Fruit fly (Drosophila melanogaster) whole organism, embryonic: Measurements from ENCODE around the gene CG3149.

Experiments
- CG10366 ChIP-seq: fragments of 200-800 bp; sonication (Bioruptor generic); IDR thresholded peaks from 2 replicates; pipeline ENCODE4 v1.3.6; 2022; ENCODE audit warnings: missing biosample characterization, missing genetic modification characterization
- CG10654 ChIP-seq: fragments of 200-800 bp; sonication (Bioruptor generic); optimal IDR thresholded peaks from 2 replicates; lab custom pipeline; 2016; ENCODE audit warnings: missing biosample characterization, missing genetic modification characterization
- CG12071 ChIP-seq: fragments of 200-800 bp; sonication (Bioruptor generic); optimal IDR thresholded peaks from 3 replicates; lab custom pipeline; 2018; ENCODE audit warnings: missing biosample characterization, mild to moderate bottlenecking, missing genetic modification characterization
- CG12104 ChIP-seq: fragments of 200-800 bp; sonication (Bioruptor generic); optimal IDR thresholded peaks from 3 replicates; lab custom pipeline; 2016; ENCODE audit warnings: missing biosample characterization, missing genetic modification characterization
- CG12299 ChIP-seq: fragments of 200-800 bp; sonication (Bioruptor generic); optimal IDR thresholded peaks from 2 replicates; lab custom pipeline; 2018; ENCODE audit warnings: missing biosample characterization, mild to moderate bottlenecking, missing genetic modification characterization
- CG1233 ChIP-seq: fragments of 200-800 bp; sonication (Bioruptor generic); optimal IDR thresholded peaks from 4 replicates; lab custom pipeline; 2018; ENCODE audit warnings: missing biosample characterization, mild to moderate bottlenecking, missing genetic modification characterization
- CG12942 ChIP-seq: fragments of 200-800 bp; sonication (Bioruptor generic); optimal IDR thresholded peaks from 3 replicates; lab custom pipeline; 2016; ENCODE audit warnings: missing biosample characterization, missing genetic modification characterization
- CG13123 ChIP-seq: fragments of 200-800 bp; sonication (Bioruptor generic); optimal IDR thresholded peaks from 2 replicates; lab custom pipeline; 2016; ENCODE audit warnings: missing biosample characterization, missing genetic modification characterization
- CG15696 ChIP-seq: fragments of 200-800 bp; sonication (Bioruptor generic); optimal IDR thresholded peaks from 2 replicates; lab custom pipeline; 2019; ENCODE audit warnings: missing biosample characterization, mild to moderate bottlenecking, missing genetic modification characterization, moderate library complexity
- CG1647 ChIP-seq: fragments of 200-800 bp; sonication (Bioruptor generic); optimal IDR thresholded peaks from 3 replicates; lab custom pipeline; 2016; ENCODE audit warnings: missing biosample characterization, missing genetic modification characterization
- CG17829 ChIP-seq: fragments of 200-800 bp; optimal IDR thresholded peaks from 2 replicates; lab custom pipeline; 2019; ENCODE audit warnings: missing biosample characterization, mild to moderate bottlenecking, missing genetic modification characterization, moderate library complexity
- CG3281 ChIP-seq: fragments of 200-800 bp; sonication (Bioruptor generic); optimal IDR thresholded peaks from 3 replicates; lab custom pipeline; 2017; ENCODE audit warnings: missing biosample characterization, mild to moderate bottlenecking, missing genetic modification characterization
- CG4424 ChIP-seq: fragments of 200-800 bp; sonication (Bioruptor generic); optimal IDR thresholded peaks from 3 replicates; lab custom pipeline; 2016; ENCODE audit warnings: missing biosample characterization, missing genetic modification characterization
- CG9215 ChIP-seq: fragments of 200-800 bp; sonication (Bioruptor generic); IDR thresholded peaks from 2 replicates; pipeline ENCODE4 v1.3.6; 2022; ENCODE audit warnings: missing biosample characterization, missing genetic modification characterization
- CG9817 ChIP-seq: fragments of 200-800 bp; sonication (Bioruptor generic); optimal IDR thresholded peaks from 2 replicates; lab custom pipeline; 2018; ENCODE audit warnings: missing biosample characterization, mild to moderate bottlenecking, missing genetic modification characterization, moderate library complexity
- CG9876 ChIP-seq: fragments of 200-800 bp; sonication (Bioruptor generic); optimal IDR thresholded peaks from 2 replicates; lab custom pipeline; 2016; ENCODE audit warnings: missing biosample characterization, missing genetic modification characterization
- D19B ChIP-seq: fragments of 200-800 bp; sonication (Bioruptor generic); optimal IDR thresholded peaks from 2 replicates; lab custom pipeline; 2017; ENCODE audit warnings: missing biosample characterization, mild to moderate bottlenecking, missing genetic modification characterization
- Doc2 ChIP-seq: fragments of 200-800 bp; sonication (Bioruptor generic); IDR thresholded peaks from 2 replicates; pipeline ENCODE4 v1.3.6; 2022; ENCODE audit warnings: missing biosample characterization, missing genetic modification characterization
- Dref ChIP-seq: fragments of 200-800 bp; sonication (Bioruptor generic); IDR thresholded peaks from 2 replicates; pipeline ENCODE4 v1.3.6; 2022; ENCODE audit warnings: missing biosample characterization, missing genetic modification characterization
- Ets97D ChIP-seq: fragments of 200-800 bp; sonication (Bioruptor generic); optimal IDR thresholded peaks from 3 replicates; lab custom pipeline; 2016; ENCODE audit warnings: missing biosample characterization, missing genetic modification characterization
- Fer3 ChIP-seq: fragments of 200-800 bp; sonication (Bioruptor generic); optimal IDR thresholded peaks from 2 replicates; lab custom pipeline; 2018; ENCODE audit warnings: missing biosample characterization, mild to moderate bottlenecking, missing genetic modification characterization, moderate library complexity
- Hey ChIP-seq: fragments of 200-800 bp; sonication (Bioruptor generic); optimal IDR thresholded peaks from 3 replicates; lab custom pipeline; 2018; ENCODE audit warnings: missing biosample characterization, mild to moderate bottlenecking, missing genetic modification characterization
- Hr3 ChIP-seq: fragments of 200-800 bp; sonication (Bioruptor generic); optimal IDR thresholded peaks from 3 replicates; lab custom pipeline; 2016; ENCODE audit warnings: missing biosample characterization, missing genetic modification characterization
- Lim3 ChIP-seq: fragments of 200-800 bp; sonication (Bioruptor generic); IDR thresholded peaks from 2 replicates; pipeline ENCODE4 v1.3.6; 2022; ENCODE audit warnings: missing biosample characterization, missing genetic modification characterization
- Mrtf ChIP-seq: fragments of 200-800 bp; sonication (Bioruptor generic); IDR thresholded peaks from 3 replicates; pipeline ENCODE4 v1.3.6; 2022; ENCODE audit warnings: missing biosample characterization, missing genetic modification characterization
- Poxn ChIP-seq: fragments of 200-800 bp; sonication (Bioruptor generic); IDR thresholded peaks from 2 replicates; pipeline ENCODE4 v1.3.6; 2022; ENCODE audit warnings: missing biosample characterization, missing genetic modification characterization
- Ptx1 ChIP-seq: fragments of 200-800 bp; sonication (Bioruptor generic); IDR thresholded peaks from 2 replicates; pipeline ENCODE4 v1.3.6; 2022; ENCODE audit warnings: missing biosample characterization, missing genetic modification characterization
- Sox100B ChIP-seq: fragments of 200-800 bp; sonication (Bioruptor generic); optimal IDR thresholded peaks from 3 replicates; lab custom pipeline; 2018; ENCODE audit warnings: missing biosample characterization, mild to moderate bottlenecking, missing genetic modification characterization
- Sox102F ChIP-seq: fragments of 200-800 bp; sonication (Bioruptor generic); optimal IDR thresholded peaks from 2 replicates; lab custom pipeline; 2018; ENCODE audit warnings: missing biosample characterization, mild to moderate bottlenecking, missing genetic modification characterization, moderate library complexity
- Sry-β ChIP-seq: fragments of 200-800 bp; sonication (Bioruptor generic); optimal IDR thresholded peaks from 2 replicates; lab custom pipeline; 2018; ENCODE audit warnings: missing biosample characterization, mild to moderate bottlenecking, missing genetic modification characterization, moderate library complexity
- Xbp1 ChIP-seq: fragments of 200-800 bp; sonication (Bioruptor generic); optimal IDR thresholded peaks from 3 replicates; lab custom pipeline; 2016; ENCODE audit warnings: missing biosample characterization, mild to moderate bottlenecking, missing genetic modification characterization
- ase ChIP-seq: fragments of 200-800 bp; sonication (Bioruptor generic); IDR thresholded peaks from 3 replicates; pipeline ENCODE4 v1.3.6; 2022; ENCODE audit warnings: missing biosample characterization, missing genetic modification characterization
- br ChIP-seq: fragments of >200 bp; optimal IDR thresholded peaks from 2 replicates; lab custom pipeline; 2017
- chm ChIP-seq: fragments of 200-800 bp; sonication (Bioruptor generic); IDR thresholded peaks from 2 replicates; pipeline ENCODE4 v1.3.6; 2022; ENCODE audit warnings: missing biosample characterization, missing genetic modification characterization
- dan ChIP-seq: fragments of 200-800 bp; sonication (Bioruptor generic); IDR thresholded peaks from 2 replicates; pipeline ENCODE4 v1.3.6; 2022; ENCODE audit warnings: missing biosample characterization, missing genetic modification characterization
- dmrt11E ChIP-seq: fragments of 200-800 bp; sonication (Bioruptor generic); optimal IDR thresholded peaks from 3 replicates; lab custom pipeline; 2018; ENCODE audit warnings: missing biosample characterization, mild to moderate bottlenecking, missing genetic modification characterization, moderate library complexity
- gcm2 ChIP-seq: fragments of 200-800 bp; sonication (Bioruptor generic); optimal IDR thresholded peaks from 2 replicates; lab custom pipeline; 2016; ENCODE audit warnings: missing biosample characterization, missing genetic modification characterization
- gem ChIP-seq: fragments of 200-800 bp; sonication (Bioruptor generic); optimal IDR thresholded peaks from 2 replicates; lab custom pipeline; 2019; ENCODE audit warnings: missing biosample characterization, mild to moderate bottlenecking, missing genetic modification characterization, moderate library complexity
- gfzf ChIP-seq: fragments of 200-800 bp; sonication (Bioruptor generic); optimal IDR thresholded peaks from 2 replicates; lab custom pipeline; 2016; ENCODE audit warnings: missing biosample characterization, mild to moderate bottlenecking, missing genetic modification characterization, moderate library complexity
- inv ChIP-seq: fragments of 200-800 bp; sonication (Bioruptor generic); IDR thresholded peaks from 2 replicates; pipeline ENCODE4 v1.3.6; 2022; ENCODE audit warnings: missing biosample characterization, missing genetic modification characterization; ENCODE audit not compliant: partially characterized antibody
- jing ChIP-seq: fragments of 200-800 bp; sonication (Bioruptor generic); optimal IDR thresholded peaks from 2 replicates; lab custom pipeline; 2018; ENCODE audit warnings: missing biosample characterization, mild to moderate bottlenecking, missing genetic modification characterization
- lbe ChIP-seq: fragments of 200-800 bp; sonication (Bioruptor generic); optimal IDR thresholded peaks from 2 replicates; lab custom pipeline; 2016; ENCODE audit warnings: missing biosample characterization, mild to moderate bottlenecking, missing genetic modification characterization
- lilli ChIP-seq: fragments of 200-800 bp; sonication (Bioruptor generic); optimal IDR thresholded peaks from 3 replicates; lab custom pipeline; 2016; ENCODE audit warnings: missing biosample characterization, missing genetic modification characterization
- org-1 ChIP-seq: fragments of 200-800 bp; sonication (Bioruptor generic); optimal IDR thresholded peaks from 2 replicates; lab custom pipeline; 2017; ENCODE audit warnings: missing biosample characterization, missing genetic modification characterization
- pho ChIP-seq: fragments of 200-800 bp; sonication (Bioruptor generic); optimal IDR thresholded peaks from 2 replicates; lab custom pipeline; 2016; ENCODE audit warnings: missing biosample characterization, missing genetic modification characterization
- salm ChIP-seq: fragments of 200-800 bp; sonication (Bioruptor generic); optimal IDR thresholded peaks from 2 replicates; lab custom pipeline; 2018; ENCODE audit warnings: missing biosample characterization, mild to moderate bottlenecking, missing genetic modification characterization
- scrt ChIP-seq: fragments of 200-800 bp; sonication (Bioruptor generic); optimal IDR thresholded peaks from 2 replicates; lab custom pipeline; 2018; ENCODE audit warnings: missing biosample characterization, mild to moderate bottlenecking, missing genetic modification characterization, moderate library complexity
- sens-2 ChIP-seq: fragments of 200-800 bp; sonication (Bioruptor generic); IDR thresholded peaks from 2 replicates; pipeline ENCODE4 v1.3.6; 2022; ENCODE audit warnings: missing biosample characterization, missing genetic modification characterization
- sim ChIP-seq: fragments of 200-800 bp; sonication (Bioruptor generic); IDR thresholded peaks from 2 replicates; pipeline ENCODE4 v1.3.6; 2022; ENCODE audit warnings: missing biosample characterization, missing genetic modification characterization
- tin ChIP-seq: fragments of 200-800 bp; sonication (Bioruptor generic); optimal IDR thresholded peaks from 3 replicates; lab custom pipeline; 2016; ENCODE audit warnings: missing biosample characterization, missing genetic modification characterization
- yki ChIP-seq: fragments of >200 bp; optimal IDR thresholded peaks from 3 replicates; lab custom pipeline; 2018
- z ChIP-seq: fragments of 200-800 bp; sonication (Bioruptor generic); IDR thresholded peaks from 3 replicates; pipeline ENCODE4 v1.3.6; 2022; ENCODE audit warnings: missing biosample characterization, missing genetic modification characterization

The CG3149 gene

DNA sequence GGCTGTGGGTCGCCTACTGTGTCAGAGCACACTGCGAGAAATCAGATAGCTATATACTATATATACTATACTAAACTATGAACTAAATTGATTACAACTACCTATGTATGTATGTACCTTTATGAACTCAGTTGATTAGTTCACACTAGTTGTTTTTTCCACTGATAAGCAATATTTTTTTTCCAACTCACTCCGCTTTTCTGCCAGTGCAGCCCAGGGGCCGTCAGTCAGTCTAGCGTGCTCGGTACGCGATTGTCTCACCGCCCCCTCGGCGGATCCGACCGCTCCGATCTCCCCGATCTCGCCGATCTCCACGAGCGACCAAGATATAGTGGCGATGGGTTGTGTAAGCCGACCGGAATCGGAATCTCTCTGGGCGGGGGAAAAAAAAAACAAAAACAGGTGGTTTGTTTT, 10.9 kb upstream of the CG3149 start (continued):
- peak; percentile 66 for TF ChIP-seq CG12104 (GFP tag; lab: Kevin White, UChicago)
- TF ChIP-seq CG4424: peak; percentile 78
- peak; percentile 48 for TF ChIP-seq CG12299 (tag; lab: Kevin White, UChicago)
- peak; percentile 77 for TF ChIP-seq tin (GFP tag; lab: Kevin White, UChicago)
- no peak for TF ChIP-seq Ets97D
- peak; percentile 88 for TF ChIP-seq Sox102F
- no peak for TF ChIP-seq dmrt11E (tag; lab: Kevin White, UChicago)
- TF ChIP-seq chm: peak; percentile 83
- TF ChIP-seq z (GFP tag; lab: Robert Waterston, UW): 0 out of 3 replicates have a peak, but pooled peaks have one; percentile 49
- TF ChIP-seq D19B (GFP tag; lab: Kevin White, UChicago): peak; percentile 69
- no peak for TF ChIP-seq CG13123 (GFP tag; lab: Kevin White, UChicago)
- peak; percentile 14 for TF ChIP-seq Hey (tag; lab: Kevin White, UChicago)
- TF ChIP-seq CG12071 (GFP tag; lab: Kevin White, UChicago): peak; percentile 86
- no peak for TF ChIP-seq br (lab: Kevin White, UChicago)
- peak; percentile 91 for TF ChIP-seq gem
- TF ChIP-seq Hr3 (GFP tag; lab: Kevin White, UChicago): peak; percentile 59
- peak; percentile 86 for TF ChIP-seq Mrtf (GFP tag; lab: Robert Waterston, UW)
- peak; percentile 44 for TF ChIP-seq CG15696 (tag; lab: Kevin White, UChicago)
- TF ChIP-seq sim (GFP tag; lab: Robert Waterston, UW): 0 out of 2 replicates have a peak, but pooled peaks have one; percentile 38
- TF ChIP-seq CG1233 (GFP tag; lab: Kevin White, UChicago): peak; percentile 70
- TF ChIP-seq lbe (GFP tag; lab: Kevin White, UChicago): no peak
- TF ChIP-seq Sox100B (GFP tag; lab: Kevin White, UChicago): peak; percentile 79
- no peak for TF ChIP-seq gfzf (GFP tag; lab: Kevin White, UChicago)
- peak; percentile 41 for TF ChIP-seq jing (GFP tag; lab: Kevin White, UChicago)
- TF ChIP-seq CG3281 (GFP tag; lab: Kevin White, UChicago): peak; percentile 88
- peak; percentile 47 for TF ChIP-seq pho (GFP tag; lab: Kevin White, UChicago)
- TF ChIP-seq dan (GFP tag; lab: Robert Waterston, UW): 0 out of 2 replicates have a peak, but pooled peaks have one; percentile 35
- TF ChIP-seq Xbp1: peak; percentile 76
- TF ChIP-seq CG9215 (GFP tag; lab: Robert Waterston, UW): peak; percentile 90
- peak; percentile 78 for TF ChIP-seq CG17829 (tag; lab: Kevin White, UChicago)
- TF ChIP-seq gcm2: peak; percentile 15
- peak; percentile 95 for TF ChIP-seq Ptx1 (GFP tag; lab: Robert Waterston, UW)
- peak; percentile 57; the same call in 1 of the 2 replicates for TF ChIP-seq Lim3 (GFP tag; lab: Robert Waterston, UW)
- peak; percentile 78 for TF ChIP-seq Doc2 (GFP tag; lab: Robert Waterston, UW)
- peak; percentile 88 for TF ChIP-seq ase (GFP tag; lab: Robert Waterston, UW)
- peak; percentile 54 for TF ChIP-seq CG12942 (GFP tag; lab: Kevin White, UChicago)
- 0 out of 2 replicates have a peak, but pooled peaks have one; percentile 14 for TF ChIP-seq Dref (GFP tag; lab: Robert Waterston, UW)
- TF ChIP-seq salm (tag; lab: Kevin White, UChicago): peak; percentile 71
- TF ChIP-seq CG1647 (GFP tag; lab: Kevin White, UChicago): peak; percentile 68
- TF ChIP-seq inv (GFP tag; lab: Robert Waterston, UW): no peak
- peak; percentile 80 for TF ChIP-seq scrt (GFP tag; lab: Kevin White, UChicago)
- TF ChIP-seq sens-2 (GFP tag; lab: Robert Waterston, UW): peak; percentile 42; the same call in 1 of the 2 replicates
- TF ChIP-seq CG9817 (tag; lab: Kevin White, UChicago): peak; percentile 83
- peak; percentile 82 for TF ChIP-seq CG10366 (GFP tag; lab: Robert Waterston, UW)
- peak; percentile 86 for TF ChIP-seq Fer3 (tag; lab: Kevin White, UChicago)
- TF ChIP-seq lilli (GFP tag; lab: Kevin White, UChicago): peak; percentile 76
- peak; percentile 71 for TF ChIP-seq CG10654 (GFP tag; lab: Kevin White, UChicago)
- TF ChIP-seq Poxn (GFP tag; lab: Robert Waterston, UW): peak; percentile 72
- peak; percentile 21 for TF ChIP-seq CG9876 (GFP tag; lab: Kevin White, UChicago)
- no peak for TF ChIP-seq yki (lab: Kevin White, UChicago)
- no peak for TF ChIP-seq Sry-β (GFP tag; lab: Kevin White, UChicago)
- TF ChIP-seq org-1 (GFP tag; lab: Kevin White, UChicago): peak; percentile 84
